Fruit fly (Drosophila melanogaster) whole organism, embryonic: Measurements from ENCODE around the gene CG10660.

ENCODE experiments used
- ATbp ChIP-seq: fragments of 200-800 bp; sonication (Bioruptor generic); optimal IDR thresholded peaks from 2 replicates; lab custom pipeline; 2017; ENCODE audit warnings: missing biosample characterization, mild to moderate bottlenecking, missing genetic modification characterization, missing genetic modification reagents
- B-H1 ChIP-seq: fragments of 200-800 bp; sonication (Bioruptor generic); IDR thresholded peaks from 3 replicates; pipeline ENCODE4 v1.3.6; 2022; ENCODE audit warnings: missing biosample characterization, missing genetic modification characterization
- CG10209 ChIP-seq: fragments of 200-800 bp; sonication (Bioruptor generic); optimal IDR thresholded peaks from 3 replicates; lab custom pipeline; 2017; ENCODE audit warnings: missing biosample characterization, mild to moderate bottlenecking, missing genetic modification characterization, missing genetic modification reagents
- CG10321 ChIP-seq: fragments of 200-800 bp; sonication (Bioruptor generic); IDR thresholded peaks from 2 replicates; pipeline ENCODE4 v1.3.6; 2022; ENCODE audit warnings: missing biosample characterization, missing genetic modification characterization
- CG11695 ChIP-seq: fragments of 200-800 bp; sonication (Bioruptor generic); IDR thresholded peaks from 3 replicates; pipeline ENCODE4 v1.3.6; 2022; ENCODE audit warnings: missing biosample characterization, missing genetic modification characterization
- CG11696 ChIP-seq: fragments of 200-800 bp; sonication (Bioruptor generic); IDR thresholded peaks from 2 replicates; pipeline ENCODE4 v1.3.6; 2022; ENCODE audit warnings: missing biosample characterization, missing genetic modification characterization
- CG13123 ChIP-seq: fragments of 200-800 bp; sonication (Bioruptor generic); optimal IDR thresholded peaks from 2 replicates; lab custom pipeline; 2016; ENCODE audit warnings: missing biosample characterization, missing genetic modification characterization
- CG13296 ChIP-seq: fragments of 200-800 bp; sonication (Bioruptor generic); optimal IDR thresholded peaks from 3 replicates; lab custom pipeline; 2018; ENCODE audit warnings: missing biosample characterization, mild to moderate bottlenecking, missing genetic modification characterization
- CG14014 ChIP-seq: fragments of 200-800 bp; sonication (Bioruptor generic); IDR thresholded peaks from 2 replicates; pipeline ENCODE4 v1.3.6; 2022; ENCODE audit warnings: missing biosample characterization, missing genetic modification characterization
- CG14710 ChIP-seq: fragments of 200-800 bp; sonication (Bioruptor generic); optimal IDR thresholded peaks from 3 replicates; lab custom pipeline; 2019; ENCODE audit warnings: missing biosample characterization, mild to moderate bottlenecking, missing genetic modification characterization, moderate library complexity
- CG1602 ChIP-seq: fragments of 200-800 bp; sonication (Bioruptor generic); optimal IDR thresholded peaks from 3 replicates; lab custom pipeline; 2016; ENCODE audit warnings: missing biosample characterization, missing genetic modification characterization
- CG17612 ChIP-seq: fragments of 200-800 bp; sonication (Bioruptor generic); IDR thresholded peaks from 2 replicates; pipeline ENCODE4 v1.3.6; 2022; ENCODE audit warnings: missing biosample characterization, missing genetic modification characterization
- CG18262 ChIP-seq: fragments of 200-800 bp; optimal IDR thresholded peaks from 3 replicates; lab custom pipeline; 2019; ENCODE audit warnings: missing biosample characterization, mild to moderate bottlenecking, missing genetic modification characterization, moderate library complexity
- CG1832 ChIP-seq: fragments of 200-800 bp; sonication (Bioruptor generic); optimal IDR thresholded peaks from 2 replicates; lab custom pipeline; 2017; ENCODE audit warnings: missing biosample characterization, mild to moderate bottlenecking, missing genetic modification characterization, inconsistent platforms
- CG2116 ChIP-seq: fragments of 200-800 bp; sonication (Bioruptor generic); optimal IDR thresholded peaks from 3 replicates; lab custom pipeline; 2018; ENCODE audit warnings: missing biosample characterization, mild to moderate bottlenecking, missing genetic modification characterization
- CG31365 ChIP-seq: fragments of 200-800 bp; sonication (Bioruptor generic); optimal IDR thresholded peaks from 2 replicates; lab custom pipeline; 2018; ENCODE audit warnings: missing biosample characterization, mild to moderate bottlenecking, missing genetic modification characterization
- CG31441 ChIP-seq: fragments of 200-800 bp; sonication (Bioruptor generic); IDR thresholded peaks from 2 replicates; pipeline ENCODE4 v1.3.6; 2022; ENCODE audit warnings: missing biosample characterization, missing genetic modification characterization
- CG32532 ChIP-seq: fragments of 200-800 bp; sonication (Bioruptor generic); IDR thresholded peaks from 2 replicates; pipeline ENCODE4 v1.3.6; 2022; ENCODE audit warnings: missing biosample characterization, missing genetic modification characterization
- CG6254 ChIP-seq: fragments of 200-800 bp; sonication (Bioruptor generic); optimal IDR thresholded peaks from 3 replicates; lab custom pipeline; 2017; ENCODE audit warnings: mild to moderate bottlenecking, missing biosample characterization, missing genetic modification reagents, missing genetic modification characterization
- CG6854 ChIP-seq: fragments of 200-800 bp; sonication (Bioruptor generic); optimal IDR thresholded peaks from 3 replicates; lab custom pipeline; 2017; ENCODE audit warnings: missing biosample characterization, mild to moderate bottlenecking, missing genetic modification characterization
- CG7271 ChIP-seq: fragments of 200-800 bp; sonication (Bioruptor generic); optimal IDR thresholded peaks from 2 replicates; lab custom pipeline; 2018; ENCODE audit warnings: missing biosample characterization, mild to moderate bottlenecking, missing genetic modification characterization, moderate library complexity
- CG9215 ChIP-seq: fragments of 200-800 bp; sonication (Bioruptor generic); IDR thresholded peaks from 2 replicates; pipeline ENCODE4 v1.3.6; 2022; ENCODE audit warnings: missing biosample characterization, missing genetic modification characterization
- CG9817 ChIP-seq: fragments of 200-800 bp; sonication (Bioruptor generic); optimal IDR thresholded peaks from 2 replicates; lab custom pipeline; 2018; ENCODE audit warnings: missing biosample characterization, mild to moderate bottlenecking, missing genetic modification characterization, moderate library complexity
- CHES-1-like ChIP-seq: fragments of 200-800 bp; sonication (Bioruptor generic); optimal IDR thresholded peaks from 2 replicates; lab custom pipeline; 2016; ENCODE audit warnings: missing biosample characterization, missing genetic modification characterization
- CTCF ChIP-seq: fragments of 200-800 bp; sonication (Bioruptor generic); optimal IDR thresholded peaks from 2 replicates; lab custom pipeline; 2017; ENCODE audit warnings: missing biosample characterization, mild to moderate bottlenecking, missing genetic modification characterization, moderate library complexity
- Dp ChIP-seq: fragments of 200-800 bp; sonication (Bioruptor generic); optimal IDR thresholded peaks from 2 replicates; lab custom pipeline; 2018; ENCODE audit warnings: missing biosample characterization, mild to moderate bottlenecking, missing genetic modification characterization, moderate library complexity
- HLH54F ChIP-seq: fragments of 200-800 bp; sonication (Bioruptor generic); optimal IDR thresholded peaks from 3 replicates; lab custom pipeline; 2016; ENCODE audit warnings: missing biosample characterization, missing genetic modification characterization
- Hand ChIP-seq: fragments of 200-800 bp; sonication (Bioruptor generic); optimal IDR thresholded peaks from 2 replicates; lab custom pipeline; 2017; ENCODE audit warnings: mild to moderate bottlenecking, missing biosample characterization, missing genetic modification reagents, missing genetic modification characterization
- Kr ChIP-seq: fragments of 200-800 bp; sonication (Bioruptor generic); optimal IDR thresholded peaks from 2 replicates; lab custom pipeline; 2017; ENCODE audit warnings: missing biosample characterization, mild to moderate bottlenecking, missing genetic modification characterization
- Nf-YC ChIP-seq: fragments of 200-800 bp; optimal IDR thresholded peaks from 3 replicates; lab custom pipeline; 2019; ENCODE audit warnings: missing biosample characterization, mild to moderate bottlenecking, missing genetic modification characterization, moderate library complexity
- Ptx1 ChIP-seq: fragments of 200-800 bp; sonication (Bioruptor generic); IDR thresholded peaks from 2 replicates; pipeline ENCODE4 v1.3.6; 2022; ENCODE audit warnings: missing biosample characterization, missing genetic modification characterization
- Rx ChIP-seq: fragments of 200-800 bp; sonication (Bioruptor generic); IDR thresholded peaks from 2 replicates; pipeline ENCODE4 v1.3.6; 2022; ENCODE audit warnings: missing biosample characterization, missing genetic modification characterization
- Side ChIP-seq: fragments of 200-800 bp; sonication (Bioruptor generic); optimal IDR thresholded peaks from 2 replicates; lab custom pipeline; 2016; ENCODE audit warnings: missing biosample characterization, missing genetic modification characterization
- Ssrp ChIP-seq: fragments of 200-800 bp; sonication (Bioruptor generic); optimal IDR thresholded peaks from 2 replicates; lab custom pipeline; 2018; ENCODE audit warnings: missing biosample characterization, mild to moderate bottlenecking, missing genetic modification characterization, moderate library complexity
- bcd ChIP-seq: fragments of 200-800 bp; sonication (Bioruptor generic); optimal IDR thresholded peaks from 2 replicates; lab custom pipeline; 2017; ENCODE audit warnings: missing biosample characterization, mild to moderate bottlenecking, missing genetic modification characterization
- cad ChIP-seq: fragments of >200 bp; optimal IDR thresholded peaks from 2 replicates; lab custom pipeline; 2017; ENCODE audit warnings: missing biosample characterization, missing genetic modification characterization
- chm ChIP-seq: fragments of 200-800 bp; sonication (Bioruptor generic); IDR thresholded peaks from 2 replicates; pipeline ENCODE4 v1.3.6; 2022; ENCODE audit warnings: missing biosample characterization, missing genetic modification characterization
- crp ChIP-seq, 2 experiments: fragments of 200-800 bp; sonication (Bioruptor generic); optimal IDR thresholded peaks; 2 replicates in 1 of 2; 3 replicates in 1 of 2; lab custom pipeline; 2017; ENCODE audit warnings: missing biosample characterization in 2 of 2, missing genetic modification characterization in 2 of 2, mild to moderate bottlenecking in 1 of 2, moderate library complexity in 1 of 2
- ewg ChIP-seq: fragments of 200-800 bp; sonication (Bioruptor generic); optimal IDR thresholded peaks from 3 replicates; lab custom pipeline; 2017; ENCODE audit warnings: mild to moderate bottlenecking, missing biosample characterization, missing genetic modification reagents, missing genetic modification characterization
- grn ChIP-seq: fragments of 200-800 bp; sonication (Bioruptor generic); optimal IDR thresholded peaks from 3 replicates; lab custom pipeline; 2017; ENCODE audit warnings: missing biosample characterization, missing genetic modification characterization
- gsb ChIP-seq: fragments of 200-800 bp; sonication (Bioruptor generic); IDR thresholded peaks from 2 replicates; pipeline ENCODE4 v1.3.6; 2022; ENCODE audit warnings: missing biosample characterization, missing genetic modification characterization
- gt ChIP-seq: fragments of 200-800 bp; sonication (Bioruptor generic); IDR thresholded peaks from 2 replicates; pipeline ENCODE4 v1.3.6; 2022; ENCODE audit warnings: missing biosample characterization, missing genetic modification characterization
- h ChIP-seq: fragments of >200 bp; optimal IDR thresholded peaks from 2 replicates; lab custom pipeline; 2017
- hth ChIP-seq: fragments of >200 bp; optimal IDR thresholded peaks from 2 replicates; lab custom pipeline; 2017; ENCODE audit warnings: inconsistent platforms
- inv ChIP-seq: fragments of 200-800 bp; sonication (Bioruptor generic); IDR thresholded peaks from 2 replicates; pipeline ENCODE4 v1.3.6; 2022; ENCODE audit warnings: missing biosample characterization, missing genetic modification characterization; ENCODE audit not compliant: partially characterized antibody
- kni ChIP-seq: fragments of 200-800 bp; sonication (Bioruptor generic); optimal IDR thresholded peaks from 3 replicates; lab custom pipeline; 2017; ENCODE audit warnings: mild to moderate bottlenecking, missing biosample characterization, missing genetic modification reagents, missing genetic modification characterization
- pita ChIP-seq: fragments of 200-800 bp; sonication (Bioruptor generic); optimal IDR thresholded peaks from 2 replicates; lab custom pipeline; 2017; ENCODE audit warnings: missing biosample characterization, mild to moderate bottlenecking, missing genetic modification characterization
- tin ChIP-seq: fragments of 200-800 bp; sonication (Bioruptor generic); optimal IDR thresholded peaks from 3 replicates; lab custom pipeline; 2016; ENCODE audit warnings: missing biosample characterization, missing genetic modification characterization
- tio ChIP-seq: fragments of 200-800 bp; sonication (Bioruptor generic); optimal IDR thresholded peaks from 2 replicates; lab custom pipeline; 2017; ENCODE audit warnings: missing biosample characterization, missing genetic modification characterization, inconsistent platforms
- tna ChIP-seq: fragments of 200-800 bp; sonication (Bioruptor generic); IDR thresholded peaks from 2 replicates; pipeline ENCODE4 v1.3.6; 2022; ENCODE audit warnings: missing biosample characterization, missing genetic modification characterization; ENCODE audit not compliant: partially characterized antibody
- vnd ChIP-seq: fragments of 200-800 bp; sonication (Bioruptor generic); IDR thresholded peaks from 3 replicates; pipeline ENCODE4 v1.3.6; 2022; ENCODE audit warnings: missing biosample characterization, missing genetic modification characterization; ENCODE audit not compliant: partially characterized antibody
- zen ChIP-seq: fragments of 200-800 bp; sonication (Bioruptor generic); optimal IDR thresholded peaks from 3 replicates; lab custom pipeline; 2018; ENCODE audit warnings: missing biosample characterization, mild to moderate bottlenecking, missing genetic modification characterization, moderate library complexity

The CG10660 gene

DNA sequence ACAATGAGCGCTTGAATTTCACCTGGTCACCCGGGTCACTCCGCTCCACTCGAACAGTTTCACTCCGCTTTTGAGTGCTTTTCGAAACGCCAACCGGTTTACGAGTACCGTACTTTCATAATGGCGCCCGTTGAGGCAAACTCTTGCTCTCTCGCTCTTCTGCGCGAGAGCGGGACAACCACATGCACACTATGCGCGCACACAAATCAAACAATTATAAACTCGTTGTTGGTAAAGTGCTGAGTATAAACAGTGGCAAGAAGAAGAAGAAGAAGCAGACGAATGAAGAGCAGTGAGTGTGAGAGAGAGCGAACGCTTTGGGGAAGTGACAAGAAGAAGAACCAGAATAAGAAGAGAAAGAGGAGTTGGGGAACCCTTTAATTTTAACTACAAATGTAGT, 22.5 kb downstream of the CG10660 start, which contains the start of gene eyg (continued):
- TF ChIP-seq CG11695 (GFP tag; lab: Robert Waterston, UW) (0 out of 3 replicates have a peak, but pooled peaks have one; percentile 35), grn (GFP tag; lab: Kevin White, UChicago) (peak; percentile 30), CG6854 (GFP tag; lab: Kevin White, UChicago) (no peak), CG13123 (GFP tag; lab: Kevin White, UChicago) (no peak), CHES-1-like (GFP tag; lab: Kevin White, UChicago) (peak; percentile 52), CG1832 (peak; percentile 99), zen (tag; lab: Kevin White, UChicago) (peak; percentile 36), Ptx1 (GFP tag; lab: Robert Waterston, UW) (no peak), CG11696 (GFP tag; lab: Robert Waterston, UW) (no peak), pita (GFP tag; lab: Kevin White, UChicago) (no peak), CG1602 (no peak), tna (peak; percentile 70), gsb (no peak), CG9817 (tag; lab: Kevin White, UChicago) (no peak), tio (GFP tag; lab: Kevin White, UChicago) (no peak), kni (GFP tag; lab: Kevin White, UChicago) (peak; percentile 73), Nf-YC (tag; lab: Kevin White, UChicago) (peak; percentile 100), crp (GFP tag; optimal IDR thresholded peaks at IDR 0.05; lab: Kevin White, UChicago) (no peak), ewg (GFP tag; lab: Kevin White, UChicago) (peak; percentile 97), Rx (GFP tag; lab: Robert Waterston, UW) (no peak), bcd (GFP tag; lab: Kevin White, UChicago) (peak; percentile 56), Dp (GFP tag; lab: Kevin White, UChicago) (no peak), CG10321 (GFP tag; lab: Robert Waterston, UW) (peak; percentile 100), CG2116 (GFP tag; lab: Kevin White, UChicago) (peak; percentile 24), CG18262 (tag; lab: Kevin White, UChicago) (peak; percentile 14), B-H1 (no peak; the same call in 2 of the 3 replicates), CG14710 (tag; lab: Kevin White, UChicago) (peak; percentile 37), CG9215 (no peak), CG31441 (GFP tag; lab: Robert Waterston, UW) (no peak), chm (0 out of 2 replicates have a peak, but pooled peaks have one; percentile 54), cad (no peak), CG13296 (no peak), Hand (GFP tag; lab: Kevin White, UChicago) (no peak), h (lab: Kevin White, UChicago) (no peak), ATbp (GFP tag; lab: Kevin White, UChicago) (no peak), CG31365 (tag; lab: Kevin White, UChicago) (no peak), vnd (peak; percentile 32; the same call in 1 of the 3 replicates), tin (GFP tag; lab: Kevin White, UChicago) (no peak), CTCF (GFP tag; lab: Kevin White, UChicago) (no peak), CG10209 (GFP tag; lab: Kevin White, UChicago) (peak; percentile 40), CG17612 (GFP tag; lab: Robert Waterston, UW) (no peak), CG7271 (tag; lab: Kevin White, UChicago) (no peak), Side (GFP tag; lab: Kevin White, UChicago) (peak; percentile 29), HLH54F (GFP tag; lab: Kevin White, UChicago) (no peak), Kr (GFP tag; lab: Kevin White, UChicago) (peak; percentile 61), CG32532 (GFP tag; lab: Robert Waterston, UW) (peak; percentile 44; the same call in 1 of the 2 replicates), CG6254 (GFP tag; lab: Kevin White, UChicago) (no peak), hth (lab: Kevin White, UChicago) (no peak), gt (GFP tag; lab: Robert Waterston, UW) (no peak), inv (peak; percentile 47; the same call in 1 of the 2 replicates), CG14014 (GFP tag; lab: Robert Waterston, UW) (no peak; the same call in 1 of the 2 replicates), Ssrp (tag; lab: Kevin White, UChicago) (no peak)
